Fruit fly (Drosophila melanogaster) whole organism, embryonic: ENCODE data around the gene CG13616.

Experiments
- BEAF-32 ChIP-seq: fragments of 200-800 bp; sonication (Bioruptor generic); optimal IDR thresholded peaks from 3 replicates; lab custom pipeline; 2017; ENCODE audit warnings: missing biosample characterization, missing genetic modification characterization, mild to moderate bottlenecking, moderate library complexity, missing genetic modification reagents
- CG10543 ChIP-seq: fragments of 200-800 bp; sonication (Bioruptor generic); optimal IDR thresholded peaks from 3 replicates; lab custom pipeline; 2017; ENCODE audit warnings: missing biosample characterization, mild to moderate bottlenecking, missing genetic modification characterization, moderate library complexity
- CG11085 ChIP-seq: fragments of 200-800 bp; sonication (Bioruptor generic); IDR thresholded peaks from 2 replicates; pipeline ENCODE4 v1.3.6; 2022; ENCODE audit warnings: missing biosample characterization, missing genetic modification characterization
- CG11247 ChIP-seq: fragments of 200-800 bp; sonication (Bioruptor generic); IDR thresholded peaks from 2 replicates; pipeline ENCODE4 v1.3.6; 2022; ENCODE audit warnings: missing biosample characterization, missing genetic modification characterization
- CG11696 ChIP-seq: fragments of 200-800 bp; sonication (Bioruptor generic); IDR thresholded peaks from 2 replicates; pipeline ENCODE4 v1.3.6; 2022; ENCODE audit warnings: missing biosample characterization, missing genetic modification characterization
- CG12104 ChIP-seq: fragments of 200-800 bp; sonication (Bioruptor generic); optimal IDR thresholded peaks from 3 replicates; lab custom pipeline; 2016; ENCODE audit warnings: missing biosample characterization, missing genetic modification characterization
- CG12236 ChIP-seq: fragments of 200-800 bp; sonication (Bioruptor generic); optimal IDR thresholded peaks from 2 replicates; lab custom pipeline; 2016; ENCODE audit warnings: missing biosample characterization, missing genetic modification characterization
- CG12659 ChIP-seq: fragments of 200-800 bp; sonication (Bioruptor generic); optimal IDR thresholded peaks from 3 replicates; lab custom pipeline; 2017; ENCODE audit warnings: mild to moderate bottlenecking, missing biosample characterization, missing genetic modification reagents, missing genetic modification characterization
- CG15514 ChIP-seq: fragments of 200-800 bp; sonication (Bioruptor generic); optimal IDR thresholded peaks from 3 replicates; lab custom pipeline; 2017; ENCODE audit warnings: missing biosample characterization, missing genetic modification characterization, mild to moderate bottlenecking, moderate library complexity, missing genetic modification reagents
- CG1647 ChIP-seq: fragments of 200-800 bp; sonication (Bioruptor generic); optimal IDR thresholded peaks from 3 replicates; lab custom pipeline; 2016; ENCODE audit warnings: missing biosample characterization, missing genetic modification characterization
- CG17802 ChIP-seq: fragments of 200-800 bp; sonication (Bioruptor generic); optimal IDR thresholded peaks from 2 replicates; lab custom pipeline; 2018; ENCODE audit warnings: missing biosample characterization, mild to moderate bottlenecking, missing genetic modification characterization, moderate library complexity
- CG17829 ChIP-seq: fragments of 200-800 bp; optimal IDR thresholded peaks from 2 replicates; lab custom pipeline; 2019; ENCODE audit warnings: missing biosample characterization, mild to moderate bottlenecking, missing genetic modification characterization, moderate library complexity
- CG2116 ChIP-seq: fragments of 200-800 bp; sonication (Bioruptor generic); optimal IDR thresholded peaks from 3 replicates; lab custom pipeline; 2018; ENCODE audit warnings: missing biosample characterization, mild to moderate bottlenecking, missing genetic modification characterization
- CG2120 ChIP-seq: fragments of 200-800 bp; sonication (Bioruptor generic); optimal IDR thresholded peaks from 3 replicates; lab custom pipeline; 2016; ENCODE audit warnings: missing biosample characterization, missing genetic modification characterization
- CG2678 ChIP-seq: fragments of 200-800 bp; sonication (Bioruptor generic); optimal IDR thresholded peaks from 3 replicates; lab custom pipeline; 2019; ENCODE audit warnings: missing biosample characterization, mild to moderate bottlenecking, missing genetic modification characterization, moderate library complexity
- CG30431 ChIP-seq: fragments of 200-800 bp; sonication (Bioruptor generic); optimal IDR thresholded peaks from 2 replicates; lab custom pipeline; 2017; ENCODE audit warnings: missing biosample characterization, missing genetic modification characterization
- CG31365 ChIP-seq: fragments of 200-800 bp; sonication (Bioruptor generic); optimal IDR thresholded peaks from 2 replicates; lab custom pipeline; 2018; ENCODE audit warnings: missing biosample characterization, mild to moderate bottlenecking, missing genetic modification characterization
- CG33213 ChIP-seq: fragments of 200-800 bp; sonication (Bioruptor generic); optimal IDR thresholded peaks from 3 replicates; lab custom pipeline; 2016; ENCODE audit warnings: missing biosample characterization, missing genetic modification characterization
- CG42726 ChIP-seq: fragments of 200-800 bp; sonication (Bioruptor generic); IDR thresholded peaks from 2 replicates; pipeline ENCODE4 v1.3.6; 2022; ENCODE audit warnings: missing biosample characterization, missing genetic modification characterization; ENCODE audit not compliant: partially characterized antibody
- CG8089 ChIP-seq: fragments of 200-800 bp; sonication (Bioruptor generic); optimal IDR thresholded peaks from 3 replicates; lab custom pipeline; 2016; ENCODE audit warnings: missing biosample characterization, missing genetic modification characterization
- CG8290 ChIP-seq, 3 experiments: fragments of 200-800 bp; sonication (Bioruptor generic); optimal IDR thresholded peaks; 2 replicates each; lab custom pipeline; 2016 to 2019; ENCODE audit warnings: missing biosample characterization in 3 of 3, missing genetic modification characterization in 3 of 3, mild to moderate bottlenecking in 2 of 3, moderate library complexity in 1 of 3
- CG8924 ChIP-seq: fragments of 200-800 bp; optimal IDR thresholded peaks from 3 replicates; lab custom pipeline; 2019; ENCODE audit warnings: missing biosample characterization, mild to moderate bottlenecking, missing genetic modification characterization, moderate library complexity
- CHES-1-like ChIP-seq: fragments of 200-800 bp; sonication (Bioruptor generic); optimal IDR thresholded peaks from 2 replicates; lab custom pipeline; 2016; ENCODE audit warnings: missing biosample characterization, missing genetic modification characterization
- E2f2 ChIP-seq: fragments of 200-800 bp; sonication (Bioruptor generic); IDR thresholded peaks from 2 replicates; pipeline ENCODE4 v1.3.6; 2022; ENCODE audit warnings: missing biosample characterization, missing genetic modification characterization
- Ets97D ChIP-seq: fragments of 200-800 bp; sonication (Bioruptor generic); optimal IDR thresholded peaks from 3 replicates; lab custom pipeline; 2016; ENCODE audit warnings: missing biosample characterization, missing genetic modification characterization
- GATAe ChIP-seq: fragments of 200-800 bp; sonication (Bioruptor generic); conservative IDR thresholded peaks from 2 replicates; pipeline ENCODE4 v1.3.6; 2022; ENCODE audit warnings: missing biosample characterization, missing genetic modification characterization
- H15 ChIP-seq: fragments of 200-800 bp; sonication (Bioruptor generic); IDR thresholded peaks from 3 replicates; pipeline ENCODE4 v1.3.6; 2022; ENCODE audit warnings: missing biosample characterization, missing genetic modification characterization
- HHEX ChIP-seq: fragments of 200-800 bp; sonication (Bioruptor generic); optimal IDR thresholded peaks from 3 replicates; lab custom pipeline; 2017; ENCODE audit warnings: missing biosample characterization, mild to moderate bottlenecking, missing genetic modification characterization, missing genetic modification reagents
- HmgZ ChIP-seq: fragments of 200-800 bp; sonication (Bioruptor generic); optimal IDR thresholded peaks from 2 replicates; lab custom pipeline; 2018; ENCODE audit warnings: missing biosample characterization, mild to moderate bottlenecking, missing genetic modification characterization
- Hr39 ChIP-seq: fragments of >200 bp; optimal IDR thresholded peaks from 2 replicates; lab custom pipeline; 2017
- Hr51 ChIP-seq, 2 experiments: fragments of 200-800 bp; sonication (Bioruptor generic); optimal IDR thresholded peaks; 2 replicates in 1 of 2; 3 replicates in 1 of 2; lab custom pipeline; 2016 to 2018; ENCODE audit warnings: missing biosample characterization in 2 of 2, missing genetic modification characterization in 2 of 2, mild to moderate bottlenecking in 1 of 2, moderate library complexity in 1 of 2
- NC2α ChIP-seq: fragments of 200-800 bp; sonication (Bioruptor generic); optimal IDR thresholded peaks from 2 replicates; lab custom pipeline; 2016; ENCODE audit warnings: missing biosample characterization, missing genetic modification characterization
- Opbp ChIP-seq: fragments of 200-800 bp; sonication (Bioruptor generic); IDR thresholded peaks from 3 replicates; pipeline ENCODE4 v1.3.6; 2022; ENCODE audit warnings: missing biosample characterization, missing genetic modification characterization; ENCODE audit not compliant: partially characterized antibody
- Scr ChIP-seq: fragments of 200-800 bp; sonication (Bioruptor generic); IDR thresholded peaks from 2 replicates; pipeline ENCODE4 v1.3.6; 2022; ENCODE audit warnings: missing biosample characterization, missing genetic modification characterization; ENCODE audit not compliant: partially characterized antibody
- Stat92E ChIP-seq, 3 experiments: fragments of >200 bp in 2 of 3; fragments of 200-800 bp in 1 of 3; sonication (Bioruptor generic) in 1 of 3; optimal IDR thresholded peaks; 2 replicates each; lab custom pipeline; 2017 to 2019; ENCODE audit warnings: missing biosample characterization in 3 of 3, missing genetic modification characterization in 3 of 3, mild to moderate bottlenecking in 1 of 3, moderate library complexity in 1 of 3
- YL-1 ChIP-seq: fragments of 200-800 bp; sonication (Bioruptor generic); optimal IDR thresholded peaks from 3 replicates; lab custom pipeline; 2017; ENCODE audit warnings: missing biosample characterization, mild to moderate bottlenecking, missing genetic modification characterization
- ci ChIP-seq: fragments of 200-800 bp; sonication (Bioruptor generic); IDR thresholded peaks from 3 replicates; pipeline ENCODE4 v1.3.6; 2022; ENCODE audit warnings: missing biosample characterization, missing genetic modification characterization
- danr ChIP-seq: fragments of 200-800 bp; sonication (Bioruptor generic); IDR thresholded peaks from 2 replicates; pipeline ENCODE4 v1.3.6; 2022; ENCODE audit warnings: missing biosample characterization, missing genetic modification characterization
- dysf ChIP-seq: fragments of 200-800 bp; sonication (Bioruptor generic); IDR thresholded peaks from 3 replicates; pipeline ENCODE4 v1.3.6; 2022; ENCODE audit warnings: missing biosample characterization, missing genetic modification characterization
- grn ChIP-seq: fragments of 200-800 bp; sonication (Bioruptor generic); optimal IDR thresholded peaks from 3 replicates; lab custom pipeline; 2017; ENCODE audit warnings: missing biosample characterization, missing genetic modification characterization
- gt ChIP-seq: fragments of 200-800 bp; sonication (Bioruptor generic); IDR thresholded peaks from 2 replicates; pipeline ENCODE4 v1.3.6; 2022; ENCODE audit warnings: missing biosample characterization, missing genetic modification characterization
- her ChIP-seq: fragments of 200-800 bp; sonication (Bioruptor generic); optimal IDR thresholded peaks from 2 replicates; lab custom pipeline; 2016; ENCODE audit warnings: missing biosample characterization, missing genetic modification characterization
- maf-S ChIP-seq: fragments of 200-800 bp; sonication (Bioruptor generic); optimal IDR thresholded peaks from 2 replicates; lab custom pipeline; 2016; ENCODE audit warnings: missing biosample characterization, missing genetic modification characterization
- nmo ChIP-seq: fragments of 200-800 bp; sonication (Bioruptor generic); optimal IDR thresholded peaks from 2 replicates; lab custom pipeline; 2018; ENCODE audit warnings: missing biosample characterization, mild to moderate bottlenecking, missing genetic modification characterization, moderate library complexity
- onecut ChIP-seq: fragments of 200-800 bp; sonication (Bioruptor generic); IDR thresholded peaks from 2 replicates; pipeline ENCODE4 v1.3.6; 2022; ENCODE audit warnings: missing biosample characterization, missing genetic modification characterization
- pita ChIP-seq: fragments of 200-800 bp; sonication (Bioruptor generic); optimal IDR thresholded peaks from 2 replicates; lab custom pipeline; 2017; ENCODE audit warnings: missing biosample characterization, mild to moderate bottlenecking, missing genetic modification characterization
- pzg ChIP-seq: fragments of 200-800 bp; sonication (Bioruptor generic); optimal IDR thresholded peaks from 3 replicates; lab custom pipeline; 2018; ENCODE audit warnings: missing biosample characterization, mild to moderate bottlenecking, missing genetic modification characterization, moderate library complexity
- sim ChIP-seq: fragments of 200-800 bp; sonication (Bioruptor generic); IDR thresholded peaks from 2 replicates; pipeline ENCODE4 v1.3.6; 2022; ENCODE audit warnings: missing biosample characterization, missing genetic modification characterization
- sna ChIP-seq: fragments of 200-800 bp; sonication (Bioruptor generic); IDR thresholded peaks from 2 replicates; pipeline ENCODE4 v1.3.6; 2022; ENCODE audit warnings: missing biosample characterization, missing genetic modification characterization; ENCODE audit not compliant: partially characterized antibody
- twi ChIP-seq: fragments of 200-800 bp; optimal IDR thresholded peaks from 2 replicates; lab custom pipeline; 2019; ENCODE audit warnings: missing biosample characterization, mild to moderate bottlenecking, missing genetic modification characterization, moderate library complexity
- zfh2 ChIP-seq: fragments of 200-800 bp; sonication (Bioruptor generic); optimal IDR thresholded peaks from 2 replicates; lab custom pipeline; 2016; ENCODE audit warnings: missing biosample characterization, missing genetic modification characterization

Gene CG13616

dm6 chr3R:24359957-24360356 lies 32.7 kb upstream of the CG13616 start, which contains the start of gene CG18528 (continued):
- TF ChIP-seq CG8290 (GFP tag; optimal IDR thresholded peaks at IDR 0.05; lab: Kevin White, UChicago) = no peak
- no peak for TF ChIP-seq CG8290 (tag; optimal IDR thresholded peaks at IDR 0.05; lab: Kevin White, UChicago)
- TF ChIP-seq Stat92E (GFP tag; optimal IDR thresholded peaks at IDR 0.05; lab: Kevin White, UChicago) = no peak
- 0 out of 3 replicates have a peak, but pooled peaks have one; percentile 6 for TF ChIP-seq dysf (GFP tag; lab: Robert Waterston, UW)
- peak; percentile 87 for TF ChIP-seq pita (GFP tag; lab: Kevin White, UChicago)
- no peak for TF ChIP-seq CG17829 (tag; lab: Kevin White, UChicago)
- TF ChIP-seq Hr39 = no peak
- TF ChIP-seq CG42726 (GFP tag; lab: Robert Waterston, UW) = no peak
- TF ChIP-seq H15 (GFP tag; lab: Robert Waterston, UW) = no peak
- TF ChIP-seq YL-1 = peak; percentile 15
- no peak for TF ChIP-seq CG12104
- TF ChIP-seq CG10543 (GFP tag; lab: Kevin White, UChicago) = no peak
- TF ChIP-seq pzg (GFP tag; lab: Kevin White, UChicago) = peak; percentile 89
- TF ChIP-seq twi (tag; lab: Kevin White, UChicago) = no peak
- TF ChIP-seq CG1647 (GFP tag; lab: Kevin White, UChicago) = no peak
- no peak for TF ChIP-seq CG11696 (GFP tag; lab: Robert Waterston, UW)
- TF ChIP-seq CG2120 (GFP tag; lab: Kevin White, UChicago) = no peak
- peak; percentile 39 for TF ChIP-seq CHES-1-like (GFP tag; lab: Kevin White, UChicago)
- no peak for TF ChIP-seq maf-S (GFP tag; lab: Kevin White, UChicago)
- TF ChIP-seq E2f2 (GFP tag; lab: Robert Waterston, UW) = peak; percentile 68
- no peak for TF ChIP-seq NC2α
- no peak for TF ChIP-seq sna
- peak; percentile 51 for TF ChIP-seq CG15514 (GFP tag; lab: Kevin White, UChicago)
- no peak for TF ChIP-seq HHEX
- TF ChIP-seq CG2678 (tag; lab: Kevin White, UChicago) = no peak
- no peak for TF ChIP-seq CG11085 (GFP tag; lab: Robert Waterston, UW)
- peak; percentile 24 for TF ChIP-seq CG8924 (tag; lab: Kevin White, UChicago)
- TF ChIP-seq sim (GFP tag; lab: Robert Waterston, UW) = no peak
- TF ChIP-seq Ets97D (GFP tag; lab: Kevin White, UChicago) = peak; percentile 92
- TF ChIP-seq Hr51 (GFP tag; optimal IDR thresholded peaks at IDR 0.05; lab: Kevin White, UChicago) = no peak
- peak; percentile 31 for TF ChIP-seq Scr (GFP tag; lab: Robert Waterston, UW)
- peak; percentile 59 for TF ChIP-seq BEAF-32 (GFP tag; lab: Kevin White, UChicago)
- TF ChIP-seq CG12236 (GFP tag; lab: Kevin White, UChicago) = peak; percentile 3
- peak; percentile 39 for TF ChIP-seq CG12659 (GFP tag; lab: Kevin White, UChicago)
- TF ChIP-seq nmo (GFP tag; lab: Kevin White, UChicago) = peak; percentile 43
- TF ChIP-seq CG30431 = no peak
- TF ChIP-seq CG2116 (GFP tag; lab: Kevin White, UChicago) = peak; percentile 52
- no peak for TF ChIP-seq zfh2 (GFP tag; lab: Kevin White, UChicago)
- TF ChIP-seq onecut = no peak
- TF ChIP-seq grn = no peak
- TF ChIP-seq ci (GFP tag; lab: Robert Waterston, UW) = peak; percentile 33; the same call in 1 of the 3 replicates
- TF ChIP-seq CG31365 = no peak
- peak; percentile 34; the same call in 1 of the 3 replicates for TF ChIP-seq Opbp (GFP tag; lab: Robert Waterston, UW)
- peak; percentile 82 for TF ChIP-seq her (GFP tag; lab: Kevin White, UChicago)
- no peak for TF ChIP-seq gt (GFP tag; lab: Robert Waterston, UW)
- no peak for TF ChIP-seq danr (GFP tag; lab: Robert Waterston, UW)
- TF ChIP-seq CG33213 (GFP tag; lab: Kevin White, UChicago) = peak; percentile 66
- no peak for TF ChIP-seq GATAe (GFP tag; lab: Robert Waterston, UW)
- TF ChIP-seq CG11247 (GFP tag; lab: Robert Waterston, UW) = no peak
- peak; percentile 51 for TF ChIP-seq CG17802 (tag; lab: Kevin White, UChicago)
- TF ChIP-seq HmgZ (tag; lab: Kevin White, UChicago) = peak; percentile 60
- TF ChIP-seq CG8089 (GFP tag; lab: Kevin White, UChicago) = no peak
